Worm (Caenorhabditis elegans): ENCODE data around the gene str-141.

DNA sequence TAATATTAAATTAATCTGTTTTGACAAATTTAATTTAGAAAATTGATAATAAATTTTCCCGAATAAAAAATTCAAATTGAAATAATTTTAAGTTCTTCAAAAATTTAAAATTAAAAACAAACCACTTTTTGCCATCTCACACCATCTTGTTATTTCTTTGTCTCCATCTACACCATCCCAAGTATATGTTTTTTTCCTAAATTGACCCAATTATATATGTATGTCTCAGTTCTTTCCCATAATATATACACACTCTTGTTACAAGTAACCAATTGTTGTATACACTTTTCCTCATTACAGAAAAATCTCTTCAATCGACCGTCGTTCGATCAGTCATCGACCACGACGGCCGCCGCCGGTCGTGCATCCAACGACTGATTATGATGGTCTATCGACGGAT, 41.3 kb downstream of the str-141 start, which contains the start of gene gly-20:
- no peak for TF ChIP-seq hmg-4 (GFP tag; optimal IDR thresholded peaks at IDR 0.05)
- no peak for TF ChIP-seq ama-1 (optimal IDR thresholded peaks at IDR 0.05)
- TF ChIP-seq ets-7 (tag; optimal IDR thresholded peaks at IDR 0.05), result no peak
